Fruit fly (Drosophila melanogaster) whole organism, adult: Measurements from ENCODE around the gene Ag5r2.
A peak's percentile ranks its signal among the peaks of the same experiment; 100 is the strongest.

ENCODE experiments used
- CG11617 ChIP-seq: fragments of 200-800 bp; sonication (Bioruptor generic); optimal IDR thresholded peaks from 2 replicates; lab custom pipeline; 2017; ENCODE audit warnings: mild to moderate bottlenecking, missing biosample characterization, missing genetic modification reagents, missing genetic modification characterization
- CG12768 ChIP-seq: fragments of 200-800 bp; sonication (Bioruptor generic); optimal IDR thresholded peaks from 2 replicates; lab custom pipeline; 2017; ENCODE audit warnings: missing biosample characterization, missing genetic modification characterization, mild to moderate bottlenecking, moderate library complexity, missing genetic modification reagents
- CG14711 ChIP-seq: fragments of 200-800 bp; sonication (Bioruptor generic); optimal IDR thresholded peaks from 2 replicates; lab custom pipeline; 2018; ENCODE audit warnings: missing biosample characterization, mild to moderate bottlenecking, missing genetic modification characterization, moderate library complexity
- CG1620 ChIP-seq: fragments of 200-800 bp; sonication (Bioruptor generic); optimal IDR thresholded peaks from 2 replicates; lab custom pipeline; 2016; ENCODE audit warnings: missing biosample characterization, missing genetic modification characterization
- CG33017 ChIP-seq: fragments of 200-800 bp; sonication (Bioruptor generic); optimal IDR thresholded peaks from 2 replicates; lab custom pipeline; 2018; ENCODE audit warnings: missing biosample characterization, mild to moderate bottlenecking, missing genetic modification characterization, moderate library complexity
- CG5204 ChIP-seq: fragments of 200-800 bp; sonication (Bioruptor generic); optimal IDR thresholded peaks from 2 replicates; lab custom pipeline; 2016; ENCODE audit warnings: missing biosample characterization, missing genetic modification characterization
- CG7045 ChIP-seq: fragments of 200-800 bp; sonication (Bioruptor generic); optimal IDR thresholded peaks from 2 replicates; lab custom pipeline; 2017; ENCODE audit warnings: missing biosample characterization, mild to moderate bottlenecking, missing genetic modification characterization
- CG7101 ChIP-seq: fragments of 200-800 bp; sonication (Bioruptor generic); optimal IDR thresholded peaks from 2 replicates; lab custom pipeline; 2018; ENCODE audit warnings: missing biosample characterization, mild to moderate bottlenecking, missing genetic modification characterization, moderate library complexity
- Clk ChIP-seq: fragments of 200-800 bp; sonication (Bioruptor generic); optimal IDR thresholded peaks from 2 replicates; lab custom pipeline; 2017; ENCODE audit warnings: missing biosample characterization, missing genetic modification characterization
- Crg-1 ChIP-seq: fragments of 200-800 bp; sonication (Bioruptor generic); optimal IDR thresholded peaks from 2 replicates; lab custom pipeline; 2016; ENCODE audit warnings: missing biosample characterization, missing genetic modification characterization
- Hr96 ChIP-seq: fragments of 200-800 bp; sonication (Bioruptor generic); optimal IDR thresholded peaks from 2 replicates; lab custom pipeline; 2016; ENCODE audit warnings: missing biosample characterization, missing genetic modification characterization
- Mnt ChIP-seq: fragments of 200-800 bp; sonication (Bioruptor generic); optimal IDR thresholded peaks from 2 replicates; lab custom pipeline; 2016; ENCODE audit warnings: missing biosample characterization, mild to moderate bottlenecking, missing genetic modification characterization
- bab1 ChIP-seq: fragments of 200-800 bp; sonication (Bioruptor generic); optimal IDR thresholded peaks from 3 replicates; lab custom pipeline; 2019; ENCODE audit warnings: missing biosample characterization, mild to moderate bottlenecking, missing genetic modification characterization, moderate library complexity
- cic ChIP-seq: fragments of 200-800 bp; sonication (Bioruptor generic); optimal IDR thresholded peaks from 2 replicates; lab custom pipeline; 2017; ENCODE audit warnings: missing biosample characterization, mild to moderate bottlenecking, missing genetic modification characterization, moderate library complexity
- cnc ChIP-seq, 2 experiments: fragments of >200 bp; optimal IDR thresholded peaks; 2 replicates each; lab custom pipeline; 2017
- kay ChIP-seq: fragments of 200-800 bp; sonication (Bioruptor generic); peaks from one replicate; lab custom pipeline; 2016; ENCODE audit warnings: missing biosample characterization, missing genetic modification characterization, borderline replicate concordance
- ovo ChIP-seq: fragments of 200-800 bp; sonication (Bioruptor generic); optimal IDR thresholded peaks from 2 replicates; lab custom pipeline; 2016; ENCODE audit warnings: missing biosample characterization, missing genetic modification characterization
- pad ChIP-seq: fragments of 200-800 bp; sonication (Bioruptor generic); optimal IDR thresholded peaks from 3 replicates; lab custom pipeline; 2017; ENCODE audit warnings: missing biosample characterization, missing genetic modification characterization, mild to moderate bottlenecking, moderate library complexity, missing genetic modification reagents
- tj ChIP-seq: fragments of 200-800 bp; sonication (Bioruptor generic); optimal IDR thresholded peaks from 3 replicates; lab custom pipeline; 2017; ENCODE audit warnings: missing biosample characterization, mild to moderate bottlenecking, missing genetic modification characterization, moderate library complexity
- toe ChIP-seq: fragments of 200-800 bp; sonication (Bioruptor generic); optimal IDR thresholded peaks from 2 replicates; lab custom pipeline; 2016; ENCODE audit warnings: missing biosample characterization, missing genetic modification characterization

Gene Ag5r2

dm6 chrX:14824690-14825469 lies 41.0 kb upstream of the Ag5r2 start:
- no peak for TF ChIP-seq Mnt
- no peak for TF ChIP-seq Hr96 (GFP tag; lab: Kevin White, UChicago)
- no peak for TF ChIP-seq Clk (GFP tag; lab: Kevin White, UChicago)

dm6 chrX:14812239-14812638 lies 28.4 kb upstream of the Ag5r2 start:
- TF ChIP-seq Clk (GFP tag; lab: Kevin White, UChicago) (no peak), CG12768 (GFP tag; lab: Kevin White, UChicago) (no peak)

dm6 chrX:14810433-14810832 lies 26.6 kb upstream of the Ag5r2 start:
- TF ChIP-seq cnc (optimal IDR thresholded peaks at IDR 0.05; lab: Kevin White, UChicago) (no peak), CG11617 (GFP tag; lab: Kevin White, UChicago) (no peak), CG5204 (GFP tag; lab: Kevin White, UChicago) (no peak), cic (no peak), CG12768 (GFP tag; lab: Kevin White, UChicago) (no peak), CG7045 (no peak), CG33017 (tag; lab: Kevin White, UChicago) (peak; percentile 38), CG7101 (tag; lab: Kevin White, UChicago) (peak; percentile 33), kay (GFP tag; lab: Kevin White, UChicago) (no peak), tj (GFP tag; lab: Kevin White, UChicago) (no peak), CG14711 (tag; lab: Kevin White, UChicago) (peak; percentile 50), Mnt (no peak), pad (GFP tag; lab: Kevin White, UChicago) (no peak), Hr96 (GFP tag; lab: Kevin White, UChicago) (no peak), ovo (GFP tag; lab: Kevin White, UChicago) (no peak), Clk (GFP tag; lab: Kevin White, UChicago) (no peak), toe (GFP tag; lab: Kevin White, UChicago) (no peak), CG1620 (no peak), Crg-1 (GFP tag; lab: Kevin White, UChicago) (no peak), bab1 (GFP tag; lab: Kevin White, UChicago) (no peak)

- TF ChIP-seq CG1620 (peak; percentile 60), CG7101 (tag; lab: Kevin White, UChicago) (peak; percentile 72), CG11617 (GFP tag; lab: Kevin White, UChicago) (peak; percentile 52), kay (GFP tag; lab: Kevin White, UChicago) (no peak), toe (GFP tag; lab: Kevin White, UChicago) (peak; percentile 15), cnc (optimal IDR thresholded peaks at IDR 0.05; lab: Kevin White, UChicago) (no peak), tj (GFP tag; lab: Kevin White, UChicago) (no peak), CG14711 (tag; lab: Kevin White, UChicago) (peak; percentile 19), Mnt (peak; percentile 27), Hr96 (GFP tag; lab: Kevin White, UChicago) (peak; percentile 0), CG7045 (peak; percentile 47), pad (GFP tag; lab: Kevin White, UChicago) (peak; percentile 48), cic (peak; percentile 60), Crg-1 (GFP tag; lab: Kevin White, UChicago) (peak; percentile 83), ovo (GFP tag; lab: Kevin White, UChicago) (peak; percentile 90), CG12768 (GFP tag; lab: Kevin White, UChicago) (peak; percentile 18), CG5204 (GFP tag; lab: Kevin White, UChicago) (no peak)
Measured at dm6 chrX:14805646-14806045, 21.8 kb upstream of the Ag5r2 start.

- TF ChIP-seq CG7045, result no peak
- TF ChIP-seq Hr96 (GFP tag; lab: Kevin White, UChicago), result no peak
- TF ChIP-seq CG12768 (GFP tag; lab: Kevin White, UChicago), result no peak
- TF ChIP-seq bab1 (GFP tag; lab: Kevin White, UChicago), result no peak
- no peak for TF ChIP-seq CG33017 (tag; lab: Kevin White, UChicago)
- no peak for TF ChIP-seq kay (GFP tag; lab: Kevin White, UChicago)
- no peak for TF ChIP-seq cic
- TF ChIP-seq CG7101 (tag; lab: Kevin White, UChicago), result no peak
- no peak for TF ChIP-seq CG1620
- no peak for TF ChIP-seq Clk (GFP tag; lab: Kevin White, UChicago)
- TF ChIP-seq cnc (optimal IDR thresholded peaks at IDR 0.05; lab: Kevin White, UChicago), result no peak
- no peak for TF ChIP-seq toe (GFP tag; lab: Kevin White, UChicago)
- TF ChIP-seq CG5204 (GFP tag; lab: Kevin White, UChicago), result no peak
- no peak for TF ChIP-seq CG14711 (tag; lab: Kevin White, UChicago)
- TF ChIP-seq CG11617 (GFP tag; lab: Kevin White, UChicago), result no peak
- TF ChIP-seq Crg-1 (GFP tag; lab: Kevin White, UChicago), result no peak
- no peak for TF ChIP-seq ovo (GFP tag; lab: Kevin White, UChicago)
- TF ChIP-seq pad (GFP tag; lab: Kevin White, UChicago), result no peak
- TF ChIP-seq tj (GFP tag; lab: Kevin White, UChicago), result no peak
Measured at dm6 chrX:14802611-14803110, 18.8 kb upstream of the Ag5r2 start.

- TF ChIP-seq kay (GFP tag; lab: Kevin White, UChicago) (no peak), CG5204 (GFP tag; lab: Kevin White, UChicago) (no peak), CG7101 (tag; lab: Kevin White, UChicago) (no peak), pad (GFP tag; lab: Kevin White, UChicago) (no peak), cic (no peak), tj (GFP tag; lab: Kevin White, UChicago) (no peak), Hr96 (GFP tag; lab: Kevin White, UChicago) (no peak), Mnt (no peak), toe (GFP tag; lab: Kevin White, UChicago) (no peak), CG14711 (tag; lab: Kevin White, UChicago) (no peak)
Measured at dm6 chrX:14786451-14786850, 2.6 kb upstream of the Ag5r2 start, which contains the start of gene Ag5r. Gene Ag5r, minus strand, starts transcription at chrX:14786551.
